Fruit fly (Drosophila melanogaster) whole organism, prepupa: ENCODE results near the gene CG43861.

Source experiments
- Blimp-1 ChIP-seq: fragments of 200-800 bp; sonication (Bioruptor generic); optimal IDR thresholded peaks from 3 replicates; lab custom pipeline; 2017; ENCODE audit warnings: missing biosample characterization, missing genetic modification characterization, mild to moderate bottlenecking, moderate library complexity, missing genetic modification reagents
- CG10631 ChIP-seq: fragments of 200-800 bp; sonication (Bioruptor generic); optimal IDR thresholded peaks from 2 replicates; lab custom pipeline; 2016; ENCODE audit warnings: missing biosample characterization, missing genetic modification characterization
- CG10669 ChIP-seq: fragments of 200-800 bp; sonication (Bioruptor generic); optimal IDR thresholded peaks from 3 replicates; lab custom pipeline; 2018; ENCODE audit warnings: missing biosample characterization, mild to moderate bottlenecking, missing genetic modification characterization, moderate library complexity
- CG11762 ChIP-seq: fragments of 200-800 bp; sonication (Bioruptor generic); optimal IDR thresholded peaks from 3 replicates; lab custom pipeline; 2016; ENCODE audit warnings: missing biosample characterization, missing genetic modification characterization; ENCODE audit not compliant: insufficient read depth
- CG11902 ChIP-seq: fragments of 200-800 bp; sonication (Bioruptor generic); optimal IDR thresholded peaks from 3 replicates; lab custom pipeline; 2016; ENCODE audit warnings: missing biosample characterization, missing genetic modification characterization
- CG15336 ChIP-seq: fragments of 200-800 bp; sonication (Bioruptor generic); IDR thresholded peaks from 2 replicates; pipeline ENCODE4 v1.3.6; 2022; ENCODE audit warnings: missing biosample characterization, missing genetic modification characterization
- CG1621 ChIP-seq: fragments of 200-800 bp; sonication (Bioruptor generic); optimal IDR thresholded peaks from 3 replicates; lab custom pipeline; 2018; ENCODE audit warnings: missing biosample characterization, mild to moderate bottlenecking, missing genetic modification characterization
- CG16779 ChIP-seq: fragments of 200-800 bp; sonication (Bioruptor generic); optimal IDR thresholded peaks from 3 replicates; lab custom pipeline; 2017; ENCODE audit warnings: missing biosample characterization, mild to moderate bottlenecking, missing genetic modification characterization
- CG3032 ChIP-seq: fragments of 200-800 bp; optimal IDR thresholded peaks from 2 replicates; lab custom pipeline; 2019; ENCODE audit warnings: missing biosample characterization, mild to moderate bottlenecking, missing genetic modification characterization, moderate library complexity
- CG31627 ChIP-seq: fragments of 200-800 bp; sonication (Bioruptor generic); optimal IDR thresholded peaks from 3 replicates; lab custom pipeline; 2016; ENCODE audit warnings: missing biosample characterization, missing genetic modification characterization
- CG32006 ChIP-seq: fragments of 200-800 bp; sonication (Bioruptor generic); optimal IDR thresholded peaks from 3 replicates; lab custom pipeline; 2017; ENCODE audit warnings: missing biosample characterization, mild to moderate bottlenecking, missing genetic modification characterization
- CG34406 ChIP-seq: fragments of 200-800 bp; sonication (Bioruptor generic); optimal IDR thresholded peaks from 3 replicates; lab custom pipeline; 2016; ENCODE audit warnings: missing biosample characterization, missing genetic modification characterization
- CG4318 ChIP-seq: fragments of 200-800 bp; sonication (Bioruptor generic); optimal IDR thresholded peaks from 3 replicates; lab custom pipeline; 2017; ENCODE audit warnings: missing biosample characterization, mild to moderate bottlenecking, missing genetic modification characterization
- CG6163 ChIP-seq: fragments of 200-800 bp; sonication (Bioruptor generic); IDR thresholded peaks from 3 replicates; pipeline ENCODE4 v1.3.6; 2022; ENCODE audit warnings: missing biosample characterization, missing genetic modification characterization
- CG6276 ChIP-seq: fragments of 200-800 bp; sonication (Bioruptor generic); optimal IDR thresholded peaks from 2 replicates; lab custom pipeline; 2017; ENCODE audit warnings: missing biosample characterization, mild to moderate bottlenecking, missing genetic modification characterization
- CG6792 ChIP-seq: fragments of 200-800 bp; sonication (Bioruptor generic); optimal IDR thresholded peaks from 3 replicates; lab custom pipeline; 2016; ENCODE audit warnings: missing biosample characterization, missing genetic modification characterization
- CG6808 ChIP-seq: fragments of 200-800 bp; sonication (Bioruptor generic); optimal IDR thresholded peaks from 3 replicates; lab custom pipeline; 2017; ENCODE audit warnings: missing biosample characterization, missing genetic modification characterization, mild to moderate bottlenecking, moderate library complexity, missing genetic modification reagents
- CG6854 ChIP-seq: fragments of 200-800 bp; sonication (Bioruptor generic); optimal IDR thresholded peaks from 2 replicates; lab custom pipeline; 2017; ENCODE audit warnings: missing biosample characterization, mild to moderate bottlenecking, missing genetic modification characterization
- CG7368 ChIP-seq: fragments of 200-800 bp; sonication (Bioruptor generic); optimal IDR thresholded peaks from 3 replicates; lab custom pipeline; 2016; ENCODE audit warnings: missing biosample characterization, missing genetic modification characterization
- CG8119 ChIP-seq: fragments of 200-800 bp; sonication (Bioruptor generic); IDR thresholded peaks from 3 replicates; pipeline ENCODE4 v1.3.6; 2022; ENCODE audit warnings: missing biosample characterization, missing genetic modification characterization
- CG8319 ChIP-seq: fragments of 200-800 bp; sonication (Bioruptor generic); optimal IDR thresholded peaks from 3 replicates; lab custom pipeline; 2016; ENCODE audit warnings: missing biosample characterization, missing genetic modification characterization
- CG9139 ChIP-seq: fragments of 200-800 bp; sonication (Bioruptor generic); optimal IDR thresholded peaks from 3 replicates; lab custom pipeline; 2017; ENCODE audit warnings: missing biosample characterization, mild to moderate bottlenecking, missing genetic modification characterization
- Eip93F ChIP-seq: fragments of 200-800 bp; sonication (Bioruptor generic); optimal IDR thresholded peaks from 2 replicates; lab custom pipeline; 2016; ENCODE audit warnings: missing biosample characterization, mild to moderate bottlenecking, missing genetic modification characterization
- Ets21C ChIP-seq: fragments of 200-800 bp; sonication (Bioruptor generic); optimal IDR thresholded peaks from 3 replicates; lab custom pipeline; 2016; ENCODE audit warnings: missing biosample characterization, missing genetic modification characterization
- Ets96B ChIP-seq: fragments of 200-800 bp; optimal IDR thresholded peaks from 2 replicates; lab custom pipeline; 2019; ENCODE audit warnings: missing biosample characterization, mild to moderate bottlenecking, missing genetic modification characterization, moderate library complexity
- Gug ChIP-seq: fragments of 200-800 bp; sonication (Bioruptor generic); IDR thresholded peaks from 2 replicates; pipeline ENCODE4 v1.3.6; 2022; ENCODE audit warnings: missing biosample characterization, missing genetic modification characterization
- Hr38 ChIP-seq: sonication (Bioruptor generic); optimal IDR thresholded peaks from 2 replicates; lab custom pipeline; 2016; ENCODE audit warnings: missing biosample characterization, missing genetic modification characterization
- Hr39 ChIP-seq: fragments of 200-800 bp; sonication (Bioruptor generic); optimal IDR thresholded peaks from 2 replicates; lab custom pipeline; 2016; ENCODE audit warnings: missing biosample characterization, missing genetic modification characterization
- Hr4 ChIP-seq: fragments of 200-800 bp; sonication (Bioruptor generic); optimal IDR thresholded peaks from 3 replicates; lab custom pipeline; 2016; ENCODE audit warnings: missing biosample characterization, missing genetic modification characterization
- Lpt ChIP-seq: fragments of 200-800 bp; sonication (Bioruptor generic); optimal IDR thresholded peaks from 3 replicates; lab custom pipeline; 2016; ENCODE audit warnings: missing biosample characterization, missing genetic modification characterization
- Met ChIP-seq: fragments of 200-800 bp; sonication (Bioruptor generic); optimal IDR thresholded peaks from 3 replicates; lab custom pipeline; 2016; ENCODE audit warnings: missing biosample characterization, missing genetic modification characterization
- OdsH ChIP-seq: fragments of 200-800 bp; sonication (Bioruptor generic); optimal IDR thresholded peaks from 3 replicates; lab custom pipeline; 2016; ENCODE audit warnings: missing biosample characterization, missing genetic modification characterization
- Sox102F ChIP-seq: fragments of 200-800 bp; sonication (Bioruptor generic); optimal IDR thresholded peaks from 2 replicates; lab custom pipeline; 2016; ENCODE audit warnings: missing biosample characterization, mild to moderate bottlenecking, missing genetic modification characterization
- Sox14 ChIP-seq: fragments of 200-800 bp; sonication (Bioruptor generic); optimal IDR thresholded peaks from 3 replicates; lab custom pipeline; 2016; ENCODE audit warnings: missing biosample characterization, missing genetic modification characterization
- Sox15 ChIP-seq: fragments of 200-800 bp; sonication (Bioruptor generic); optimal IDR thresholded peaks from 3 replicates; lab custom pipeline; 2016; ENCODE audit warnings: missing biosample characterization, missing genetic modification characterization
- achi ChIP-seq: fragments of 200-800 bp; sonication (Bioruptor generic); optimal IDR thresholded peaks from 3 replicates; lab custom pipeline; 2016; ENCODE audit warnings: missing biosample characterization, missing genetic modification characterization
- acj6 ChIP-seq: fragments of 200-800 bp; sonication (Bioruptor generic); optimal IDR thresholded peaks from 3 replicates; lab custom pipeline; 2016; ENCODE audit warnings: missing biosample characterization, missing genetic modification characterization
- cyc ChIP-seq: fragments of 200-800 bp; sonication (Bioruptor generic); optimal IDR thresholded peaks from 3 replicates; lab custom pipeline; 2016; ENCODE audit warnings: missing biosample characterization, missing genetic modification characterization
- eg ChIP-seq: fragments of 200-800 bp; sonication (Bioruptor generic); IDR thresholded peaks from 3 replicates; pipeline ENCODE4 v1.3.6; 2022; ENCODE audit warnings: missing biosample characterization, missing genetic modification characterization
- esn ChIP-seq: fragments of 200-800 bp; sonication (Bioruptor generic); optimal IDR thresholded peaks from 2 replicates; lab custom pipeline; 2016; ENCODE audit warnings: missing biosample characterization, mild to moderate bottlenecking, missing genetic modification characterization, moderate library complexity
- fd59A ChIP-seq: fragments of 200-800 bp; sonication (Bioruptor generic); optimal IDR thresholded peaks from 2 replicates; lab custom pipeline; 2017; ENCODE audit warnings: missing biosample characterization, mild to moderate bottlenecking, missing genetic modification characterization, missing genetic modification reagents
- fd85E ChIP-seq: fragments of 200-800 bp; sonication (Bioruptor generic); optimal IDR thresholded peaks from 3 replicates; lab custom pipeline; 2016; ENCODE audit warnings: missing biosample characterization, missing genetic modification characterization
- fkh ChIP-seq: fragments of 200-800 bp; sonication (Bioruptor generic); optimal IDR thresholded peaks from 3 replicates; lab custom pipeline; 2017; ENCODE audit warnings: missing biosample characterization, mild to moderate bottlenecking, missing genetic modification characterization, moderate library complexity
- lz ChIP-seq: fragments of 200-800 bp; sonication (Bioruptor generic); optimal IDR thresholded peaks from 3 replicates; lab custom pipeline; 2016; ENCODE audit warnings: missing biosample characterization, missing genetic modification characterization
- pdm3 ChIP-seq: fragments of 200-800 bp; sonication (Bioruptor generic); optimal IDR thresholded peaks from 3 replicates; lab custom pipeline; 2016; ENCODE audit warnings: missing biosample characterization, missing genetic modification characterization
- salr ChIP-seq, 2 experiments: fragments of 200-800 bp; sonication (Bioruptor generic); optimal IDR thresholded peaks; 3 replicates each; lab custom pipeline; 2016 to 2018; ENCODE audit warnings: missing biosample characterization in 2 of 2, missing genetic modification characterization in 2 of 2, mild to moderate bottlenecking in 1 of 2
- spab ChIP-seq: fragments of 200-800 bp; sonication (Bioruptor generic); optimal IDR thresholded peaks from 2 replicates; lab custom pipeline; 2017; ENCODE audit warnings: missing biosample characterization, mild to moderate bottlenecking, missing genetic modification characterization, missing genetic modification reagents
- svp ChIP-seq: fragments of 200-800 bp; sonication (Bioruptor generic); peaks from one replicate; lab custom pipeline; 2016; ENCODE audit warnings: missing biosample characterization, missing genetic modification characterization

Gene CG43861

DNA sequence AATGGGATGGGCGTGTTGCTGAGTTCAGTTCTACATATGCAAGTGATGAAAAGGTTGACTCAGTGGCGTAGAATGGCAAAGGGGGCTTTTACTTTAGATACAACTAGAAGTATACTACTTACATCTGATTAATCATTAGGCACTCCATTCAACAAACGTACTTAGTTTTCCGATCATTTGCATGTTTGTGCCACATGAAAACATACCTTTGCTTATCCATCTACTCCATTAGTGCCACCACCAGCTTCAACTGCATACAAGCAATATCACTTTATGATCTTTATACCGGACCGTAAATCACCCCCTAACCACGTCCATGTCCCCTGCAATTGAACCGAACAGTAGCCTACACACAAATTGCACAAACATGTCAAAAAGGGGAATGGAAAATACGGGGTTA, 81.0 kb downstream of the CG43861 start (continued):
- TF ChIP-seq CG6276, result peak; percentile 31
- TF ChIP-seq CG11762 (GFP tag; lab: Kevin White, UChicago), result peak; percentile 21
- peak; percentile 39 for TF ChIP-seq pdm3
- peak; percentile 50 for TF ChIP-seq CG31627 (GFP tag; lab: Kevin White, UChicago)
- peak; percentile 24 for TF ChIP-seq CG10631

DNA sequence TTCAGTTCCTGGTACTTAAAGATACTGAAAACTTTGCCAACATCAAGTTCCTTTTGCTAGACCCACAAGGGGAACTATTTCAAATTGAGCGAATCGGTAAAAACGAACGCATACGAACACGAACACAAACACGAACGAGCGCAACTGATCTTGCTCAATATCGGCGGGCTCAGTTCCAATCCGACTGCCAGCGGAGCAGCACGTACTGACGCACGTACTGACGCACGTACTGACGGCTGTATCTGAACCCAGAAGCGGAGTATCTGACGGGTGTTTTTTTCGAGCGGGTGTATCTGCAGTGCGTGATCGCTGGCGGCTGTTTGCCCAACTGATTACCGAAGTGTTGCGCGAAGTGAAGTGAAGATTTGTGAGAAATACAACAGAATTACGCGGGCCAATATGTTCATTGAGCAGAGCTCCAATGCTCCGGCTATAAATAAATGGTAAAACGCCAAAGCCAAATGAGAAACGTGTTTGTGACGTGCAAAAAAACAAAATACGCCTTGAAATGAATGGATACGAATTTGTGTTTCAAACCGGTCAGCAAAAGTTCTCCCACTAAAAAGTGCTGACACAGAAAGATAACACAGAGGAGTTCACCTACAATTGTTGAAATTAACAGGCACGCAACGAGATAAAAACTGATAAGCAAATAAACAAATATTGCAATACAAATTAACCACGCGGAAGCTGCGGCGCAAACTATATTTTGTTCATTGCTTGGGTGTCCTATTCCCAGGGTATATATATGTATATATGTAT, 81.8 kb downstream of the CG43861 start:
- no peak for TF ChIP-seq Gug (GFP tag; lab: Robert Waterston, UW)
- peak; percentile 80 for TF ChIP-seq fkh (GFP tag; lab: Kevin White, UChicago)
- no peak for TF ChIP-seq esn (GFP tag; lab: Kevin White, UChicago)
- no peak for TF ChIP-seq Lpt (GFP tag; lab: Kevin White, UChicago)
- TF ChIP-seq CG6808 (GFP tag; lab: Kevin White, UChicago), result peak; percentile 18
- TF ChIP-seq Sox15 (GFP tag; lab: Kevin White, UChicago), result no peak
- no peak for TF ChIP-seq OdsH (GFP tag; lab: Kevin White, UChicago)
- no peak for TF ChIP-seq CG4318 (GFP tag; lab: Kevin White, UChicago)
- peak; percentile 64 for TF ChIP-seq CG6854 (GFP tag; lab: Kevin White, UChicago)
- TF ChIP-seq Blimp-1, result no peak
- TF ChIP-seq CG1621 (tag; lab: Kevin White, UChicago), result peak; percentile 62
- TF ChIP-seq Sox14 (GFP tag; lab: Kevin White, UChicago), result peak; percentile 3
- TF ChIP-seq CG15336 (GFP tag; lab: Robert Waterston, UW), result peak; percentile 48; the same call in 1 of the 2 replicates
- TF ChIP-seq CG31627 (GFP tag; lab: Kevin White, UChicago), result no peak
- no peak for TF ChIP-seq CG10631
- TF ChIP-seq eg (GFP tag; lab: Robert Waterston, UW), result peak; percentile 61; the same call in 1 of the 3 replicates
- no peak for TF ChIP-seq CG32006 (GFP tag; lab: Kevin White, UChicago)
- peak; percentile 89 for TF ChIP-seq svp (GFP tag; lab: Kevin White, UChicago)
- TF ChIP-seq CG6792 (GFP tag; lab: Kevin White, UChicago), result no peak
- TF ChIP-seq Ets21C, result no peak
- TF ChIP-seq CG3032 (tag; lab: Kevin White, UChicago), result peak; percentile 88
- TF ChIP-seq Sox102F (GFP tag; lab: Kevin White, UChicago), result no peak
- TF ChIP-seq Hr38 (GFP tag; lab: Kevin White, UChicago), result no peak
- TF ChIP-seq cyc (GFP tag; lab: Kevin White, UChicago), result no peak
- no peak for TF ChIP-seq lz (GFP tag; lab: Kevin White, UChicago)
- no peak for TF ChIP-seq CG8119 (GFP tag; lab: Robert Waterston, UW)
- peak; percentile 17 for TF ChIP-seq achi
- no peak for TF ChIP-seq fd59A (GFP tag; lab: Kevin White, UChicago)
- TF ChIP-seq Met (GFP tag; lab: Kevin White, UChicago), result no peak
- peak; percentile 66; the same call in 2 of the 3 replicates for TF ChIP-seq CG6163 (GFP tag; lab: Robert Waterston, UW)
- peak; percentile 19 for TF ChIP-seq Ets96B (tag; lab: Kevin White, UChicago)
- no peak for TF ChIP-seq Eip93F
- TF ChIP-seq CG34406 (GFP tag; lab: Kevin White, UChicago), result peak; percentile 8
- TF ChIP-seq salr (GFP tag; optimal IDR thresholded peaks at IDR 0.05; lab: Kevin White, UChicago), result no peak
- TF ChIP-seq CG10669, result no peak
- no peak for TF ChIP-seq CG8319
- peak; percentile 46 for TF ChIP-seq CG9139 (GFP tag; lab: Kevin White, UChicago)
- peak; percentile 4 for TF ChIP-seq CG7368 (GFP tag; lab: Kevin White, UChicago)
- no peak for TF ChIP-seq CG11902 (GFP tag; lab: Kevin White, UChicago)
- no peak for TF ChIP-seq fd85E (GFP tag; lab: Kevin White, UChicago)
- TF ChIP-seq CG6276, result no peak
- TF ChIP-seq CG16779, result peak; percentile 24
- no peak for TF ChIP-seq spab
- TF ChIP-seq CG11762 (GFP tag; lab: Kevin White, UChicago), result no peak
- no peak for TF ChIP-seq Hr4
- no peak for TF ChIP-seq pdm3
- no peak for TF ChIP-seq acj6
- TF ChIP-seq Hr39 (GFP tag; lab: Kevin White, UChicago), result no peak
